Fruit fly (Drosophila melanogaster): ENCODE results near the gene jvl.

Gene jvl

dm6 chr3R:14744339-14745129, 3.2 kb downstream of the jvl start (continued):
- TF ChIP-seq Ada2b (GFP tag; IDR thresholded peaks at IDR 0.05): no peak
- no peak for TF ChIP-seq dati (GFP tag; IDR thresholded peaks at IDR 0.05)
- TF ChIP-seq Aef1 (GFP tag; IDR thresholded peaks at IDR 0.05): no peak
- TF ChIP-seq ash1 (GFP tag; optimal IDR thresholded peaks at IDR 0.05): no peak
- TF ChIP-seq ara (GFP tag; IDR thresholded peaks at IDR 0.05): peak; percentile 52; the same call in 1 of the 2 replicates
- peak; percentile 49 for TF ChIP-seq CG2678 (tag; optimal IDR thresholded peaks at IDR 0.05)
- no peak for TF ChIP-seq Drgx (GFP tag; IDR thresholded peaks at IDR 0.05)
- peak; percentile 45 for TF ChIP-seq CG1603 (tag; optimal IDR thresholded peaks at IDR 0.05)
- TF ChIP-seq rib (GFP tag; IDR thresholded peaks at IDR 0.05): no peak
- peak; percentile 53 for TF ChIP-seq PHDP (tag; optimal IDR thresholded peaks at IDR 0.05)
- no peak for TF ChIP-seq H15 (GFP tag; IDR thresholded peaks at IDR 0.05)
- TF ChIP-seq ttk (GFP tag; IDR thresholded peaks at IDR 0.05): no peak
- TF ChIP-seq cg (GFP tag; optimal IDR thresholded peaks at IDR 0.05): peak; percentile 1
- TF ChIP-seq D19B (GFP tag; optimal IDR thresholded peaks at IDR 0.05): no peak
- no peak for TF ChIP-seq CG9215 (GFP tag; IDR thresholded peaks at IDR 0.05)
- no peak for TF ChIP-seq CG1024 (GFP tag; IDR thresholded peaks at IDR 0.05)
- no peak for TF ChIP-seq CG8359 (GFP tag; optimal IDR thresholded peaks at IDR 0.05; ENCODE audit: borderline replicate concordance)
- no peak for TF ChIP-seq CG15514 (GFP tag; optimal IDR thresholded peaks at IDR 0.05)
- TF ChIP-seq chn (GFP tag; optimal IDR thresholded peaks at IDR 0.05): no peak
- TF ChIP-seq lilli (GFP tag; optimal IDR thresholded peaks at IDR 0.05): no peak
- no peak for TF ChIP-seq Side (GFP tag; optimal IDR thresholded peaks at IDR 0.05)
- TF ChIP-seq CG8290 (GFP tag; optimal IDR thresholded peaks at IDR 0.05): no peak
- TF ChIP-seq CG8290 (tag; optimal IDR thresholded peaks at IDR 0.05): peak in 1 of 2 experiments; percentile 3
- TF ChIP-seq sens-2 (GFP tag; IDR thresholded peaks at IDR 0.05): no peak
- no peak for TF ChIP-seq ssp (GFP tag; IDR thresholded peaks at IDR 0.05)
- no peak for TF ChIP-seq CG13775 (GFP tag; optimal IDR thresholded peaks at IDR 0.05)
- TF ChIP-seq Mrtf (GFP tag; IDR thresholded peaks at IDR 0.05): no peak
- TF ChIP-seq dysf (GFP tag; IDR thresholded peaks at IDR 0.05): peak; percentile 42; the same call in 1 of the 3 replicates
- TF ChIP-seq CG8281 (tag; optimal IDR thresholded peaks at IDR 0.05): no peak
- no peak for TF ChIP-seq sqz (GFP tag; optimal IDR thresholded peaks at IDR 0.05)
- no peak for TF ChIP-seq HLH3B (GFP tag; IDR thresholded peaks at IDR 0.05)
- TF ChIP-seq zen (tag; optimal IDR thresholded peaks at IDR 0.05): no peak
- TF ChIP-seq Nf-YC (tag; optimal IDR thresholded peaks at IDR 0.05): no peak
- TF ChIP-seq CG13894 (tag; optimal IDR thresholded peaks at IDR 0.05): no peak
- no peak for TF ChIP-seq CG6765 (GFP tag; optimal IDR thresholded peaks at IDR 0.05)
- TF ChIP-seq CG3726 (GFP tag; IDR thresholded peaks at IDR 0.05): no peak
- TF ChIP-seq CG16779 (GFP tag; IDR thresholded peaks at IDR 0.05): no peak
- TF ChIP-seq Optix (GFP tag; IDR thresholded peaks at IDR 0.05): no peak
- TF ChIP-seq gce (GFP tag; IDR thresholded peaks at IDR 0.05): no peak
- TF ChIP-seq stwl (tag; optimal IDR thresholded peaks at IDR 0.05): no peak
- TF ChIP-seq CG11398 (GFP tag; optimal IDR thresholded peaks at IDR 0.05): no peak
- TF ChIP-seq Hmr (GFP tag; optimal IDR thresholded peaks at IDR 0.05): peak; percentile 4
- TF ChIP-seq CG3838 (GFP tag; optimal IDR thresholded peaks at IDR 0.05): no peak
- peak; percentile 32 for TF ChIP-seq CoRest (tag; optimal IDR thresholded peaks at IDR 0.05)
- peak; percentile 39 for TF ChIP-seq Oli (tag; optimal IDR thresholded peaks at IDR 0.05)
- TF ChIP-seq ham (GFP tag; IDR thresholded peaks at IDR 0.05): no peak
- TF ChIP-seq CG1832 (GFP tag; optimal IDR thresholded peaks at IDR 0.05): no peak
- TF ChIP-seq Dfd (GFP tag; optimal IDR thresholded peaks at IDR 0.05): no peak
- TF ChIP-seq Ets97D (GFP tag; optimal IDR thresholded peaks at IDR 0.05): no peak
- peak; percentile 16 for TF ChIP-seq CG7786 (GFP tag; optimal IDR thresholded peaks at IDR 0.05)
- TF ChIP-seq CG6813 (GFP tag; optimal IDR thresholded peaks at IDR 0.05): no peak

Measured in whole organism, embryonic.